In genomic region chrX:13088025-13088805, dm6 we compare ENCODE assay signal across 5 fruit fly cellular contexts.
A peak's percentile ranks its signal among the peaks of the same experiment; 100 is the strongest.
TF ChIP-seq lines count a peak whose summit lies in the region.

No protein-coding gene starts in this region.

- TF ChIP-seq CTCF in whole organism, embryonic (GFP tag; optimal IDR thresholded peaks at IDR 0.05; lab: Kevin White, UChicago), result no peak

TF ChIP-seq in whole organism, adult, 20 proteins besides CTCF, POLR2A, EP300 and RAD21:
- TF ChIP-seq ovo (GFP tag; optimal IDR thresholded peaks at IDR 0.05; lab: Kevin White, UChicago), result peak; percentile 10
- TF ChIP-seq CG14711 (tag; optimal IDR thresholded peaks at IDR 0.05; lab: Kevin White, UChicago), result no peak
- TF ChIP-seq Mnt (GFP tag; optimal IDR thresholded peaks at IDR 0.05; lab: Kevin White, UChicago), result peak; percentile 3
- no peak for TF ChIP-seq kay (GFP tag; lab: Kevin White, UChicago; ENCODE audit: borderline replicate concordance)
- TF ChIP-seq CG5204 (GFP tag; optimal IDR thresholded peaks at IDR 0.05; lab: Kevin White, UChicago), result peak; percentile 3
- TF ChIP-seq cic (GFP tag; optimal IDR thresholded peaks at IDR 0.05; lab: Kevin White, UChicago), result peak; percentile 36
TF ChIP-seq in whole organism, adult: peak in this region for 4.

TF ChIP-seq in whole organism, embryonic, 481 proteins besides CTCF, POLR2A, EP300 and RAD21 (continues in another document):
- TF ChIP-seq CG10267 (tag; optimal IDR thresholded peaks at IDR 0.05; lab: Kevin White, UChicago) (no peak), CG4328 (GFP tag; optimal IDR thresholded peaks at IDR 0.05; lab: Kevin White, UChicago) (no peak), zen (tag; optimal IDR thresholded peaks at IDR 0.05; lab: Kevin White, UChicago) (no peak), Lhr (GFP tag; optimal IDR thresholded peaks at IDR 0.05; lab: Kevin White, UChicago) (no peak), disco-r (GFP tag; optimal IDR thresholded peaks at IDR 0.05; lab: Kevin White, UChicago) (no peak), CG8290 (GFP tag; optimal IDR thresholded peaks at IDR 0.05; lab: Kevin White, UChicago) (no peak), CG8290 (tag; optimal IDR thresholded peaks at IDR 0.05; lab: Kevin White, UChicago) (peak in 1 of 2 experiments; percentile 65), Hand (GFP tag; optimal IDR thresholded peaks at IDR 0.05; lab: Kevin White, UChicago) (no peak), Hsf (GFP tag; optimal IDR thresholded peaks at IDR 0.05; lab: Kevin White, UChicago) (peak; percentile 30), Dip3 (GFP tag; optimal IDR thresholded peaks at IDR 0.05; lab: Kevin White, UChicago) (no peak), cato (GFP tag; optimal IDR thresholded peaks at IDR 0.05; lab: Kevin White, UChicago; ENCODE audit: borderline replicate concordance) (no peak), CG8359 (GFP tag; optimal IDR thresholded peaks at IDR 0.05; lab: Kevin White, UChicago; ENCODE audit: borderline replicate concordance) (no peak), Sry-δ (GFP tag; optimal IDR thresholded peaks at IDR 0.05; lab: Kevin White, UChicago) (no peak), fu2 (GFP tag; optimal IDR thresholded peaks at IDR 0.05; lab: Kevin White, UChicago) (peak; percentile 8), CG9817 (tag; optimal IDR thresholded peaks at IDR 0.05; lab: Kevin White, UChicago) (peak; percentile 36), HLH4C (GFP tag; IDR thresholded peaks at IDR 0.05; lab: Robert Waterston, UW; ENCODE audit: partially characterized antibody) (no peak), CG10959 (GFP tag; IDR thresholded peaks at IDR 0.05; lab: Robert Waterston, UW) (no peak), CG11723 (GFP tag; optimal IDR thresholded peaks at IDR 0.05; lab: Kevin White, UChicago) (no peak), Meics (GFP tag; optimal IDR thresholded peaks at IDR 0.05; lab: Kevin White, UChicago) (peak; percentile 26), dpn (GFP tag; optimal IDR thresholded peaks at IDR 0.05; lab: Kevin White, UChicago) (peak in 1 of 2 experiments; percentile 17), caup (GFP tag; optimal IDR thresholded peaks at IDR 0.05; lab: Kevin White, UChicago; ENCODE audit: severe bottlenecking) (no peak)

TF ChIP-seq in whole organism, prepupa, 60 proteins besides CTCF, POLR2A, EP300 and RAD21 (continues in another document):
- TF ChIP-seq CG3032 (tag; optimal IDR thresholded peaks at IDR 0.05; lab: Kevin White, UChicago) (no peak), dac (GFP tag; optimal IDR thresholded peaks at IDR 0.05; lab: Kevin White, UChicago) (no peak), CG8119 (GFP tag; IDR thresholded peaks at IDR 0.05; lab: Robert Waterston, UW) (no peak), CG10669 (GFP tag; optimal IDR thresholded peaks at IDR 0.05; lab: Kevin White, UChicago) (peak; percentile 19), CG34406 (GFP tag; optimal IDR thresholded peaks at IDR 0.05; lab: Kevin White, UChicago) (no peak), CG6792 (GFP tag; optimal IDR thresholded peaks at IDR 0.05; lab: Kevin White, UChicago) (no peak), fkh (GFP tag; optimal IDR thresholded peaks at IDR 0.05; lab: Kevin White, UChicago) (peak; percentile 87), CG6808 (GFP tag; optimal IDR thresholded peaks at IDR 0.05; lab: Kevin White, UChicago) (no peak), CG10631 (GFP tag; optimal IDR thresholded peaks at IDR 0.05; lab: Kevin White, UChicago) (peak; percentile 1), Eip93F (GFP tag; optimal IDR thresholded peaks at IDR 0.05; lab: Kevin White, UChicago) (no peak), OdsH (GFP tag; optimal IDR thresholded peaks at IDR 0.05; lab: Kevin White, UChicago) (peak; percentile 32), ss (GFP tag; optimal IDR thresholded peaks at IDR 0.05; lab: Kevin White, UChicago) (no peak), net (GFP tag; optimal IDR thresholded peaks at IDR 0.05; lab: Kevin White, UChicago) (no peak), CG6276 (GFP tag; optimal IDR thresholded peaks at IDR 0.05; lab: Kevin White, UChicago) (no peak), Eip75B (GFP tag; optimal IDR thresholded peaks at IDR 0.05; lab: Kevin White, UChicago) (no peak), spab (GFP tag; optimal IDR thresholded peaks at IDR 0.05; lab: Kevin White, UChicago) (no peak), dsx (GFP tag; optimal IDR thresholded peaks at IDR 0.05; lab: Kevin White, UChicago; ENCODE audit: poor library complexity, severe bottlenecking) (no peak), CG31627 (GFP tag; optimal IDR thresholded peaks at IDR 0.05; lab: Kevin White, UChicago) (no peak), CG8319 (GFP tag; optimal IDR thresholded peaks at IDR 0.05; lab: Kevin White, UChicago) (no peak), CG11294 (GFP tag; IDR thresholded peaks at IDR 0.05; lab: Robert Waterston, UW) (no peak), Hr38 (GFP tag; optimal IDR thresholded peaks at IDR 0.05; lab: Kevin White, UChicago) (no peak), Ets21C (GFP tag; optimal IDR thresholded peaks at IDR 0.05; lab: Kevin White, UChicago) (peak; percentile 13), CG16779 (tag; optimal IDR thresholded peaks at IDR 0.05; lab: Kevin White, UChicago) (no peak)

TF ChIP-seq in whole organism, pupa, 21 proteins besides CTCF, POLR2A, EP300 and RAD21:
- TF ChIP-seq rn (GFP tag; IDR thresholded peaks at IDR 0.05; lab: Robert Waterston, UW) (no peak), Pif1A (GFP tag; optimal IDR thresholded peaks at IDR 0.05; lab: Kevin White, UChicago) (no peak), CG15710 (tag; optimal IDR thresholded peaks at IDR 0.05; lab: Kevin White, UChicago) (no peak), Snoo (tag; optimal IDR thresholded peaks at IDR 0.05; lab: Kevin White, UChicago) (no peak), Pif1B (GFP tag; optimal IDR thresholded peaks at IDR 0.05; lab: Kevin White, UChicago) (no peak), CG10348 (GFP tag; IDR thresholded peaks at IDR 0.05; lab: Robert Waterston, UW) (no peak), D1 (tag; optimal IDR thresholded peaks at IDR 0.05; lab: Kevin White, UChicago) (no peak), CG34367 (tag; optimal IDR thresholded peaks at IDR 0.05; lab: Kevin White, UChicago) (no peak), CG8301 (tag; optimal IDR thresholded peaks at IDR 0.05; lab: Kevin White, UChicago) (peak; percentile 6), CG4496 (GFP tag; IDR thresholded peaks at IDR 0.05; lab: Robert Waterston, UW) (0 out of 3 replicates have a peak, but pooled peaks have one; percentile 12), EcR (GFP tag; optimal IDR thresholded peaks at IDR 0.05; lab: Kevin White, UChicago) (no peak), fd96Ca (GFP tag; IDR thresholded peaks at IDR 0.05; lab: Robert Waterston, UW) (0 out of 3 replicates have a peak, but pooled peaks have one; percentile 21)

TF ChIP-seq in whole organism, wandering third instar larva, 38 proteins besides CTCF, POLR2A, EP300 and RAD21:
- no peak for TF ChIP-seq jim (GFP tag; optimal IDR thresholded peaks at IDR 0.05; lab: Kevin White, UChicago)
- TF ChIP-seq OdsH (GFP tag; optimal IDR thresholded peaks at IDR 0.05; lab: Kevin White, UChicago), result no peak
- no peak for TF ChIP-seq psq (GFP tag; optimal IDR thresholded peaks at IDR 0.05; lab: Kevin White, UChicago)
- TF ChIP-seq sv (GFP tag; optimal IDR thresholded peaks at IDR 0.05; lab: Kevin White, UChicago), result peak; percentile 18
- TF ChIP-seq HLH106 (tag; optimal IDR thresholded peaks at IDR 0.05; lab: Kevin White, UChicago), result no peak
- TF ChIP-seq sage (GFP tag; optimal IDR thresholded peaks at IDR 0.05; lab: Kevin White, UChicago), result no peak
- peak in 1 of 2 experiments; percentile 0 for TF ChIP-seq foxo (GFP tag; optimal IDR thresholded peaks at IDR 0.05; lab: Kevin White, UChicago)
